Fruit fly (Drosophila melanogaster): Measurements from ENCODE around the gene fid.

fid gene

dm6 chr3R:26014262-26014833 is 44.5 kb downstream of the fid start, which contains the start of gene Kaz-m1 (continued):
- TF ChIP-seq Blimp-1 (GFP tag; optimal IDR thresholded peaks at IDR 0.05), result peak; percentile 57
- TF ChIP-seq pb (GFP tag; optimal IDR thresholded peaks at IDR 0.05), result no peak
- no peak for TF ChIP-seq CG43689 (GFP tag; IDR thresholded peaks at IDR 0.05)
- no peak for TF ChIP-seq tll (GFP tag; optimal IDR thresholded peaks at IDR 0.05)
- no peak for TF ChIP-seq eve (GFP tag; optimal IDR thresholded peaks at IDR 0.05)
- TF ChIP-seq CHES-1-like (GFP tag; optimal IDR thresholded peaks at IDR 0.05), result no peak
- no peak for TF ChIP-seq unc-4 (GFP tag; IDR thresholded peaks at IDR 0.05; ENCODE audit: partially characterized antibody)
- TF ChIP-seq CG8359 (GFP tag; optimal IDR thresholded peaks at IDR 0.05; ENCODE audit: borderline replicate concordance), result no peak
- TF ChIP-seq mam (GFP tag; optimal IDR thresholded peaks at IDR 0.05), result no peak
- no peak for TF ChIP-seq CG7963 (GFP tag; IDR thresholded peaks at IDR 0.05; ENCODE audit: partially characterized antibody)
- no peak for TF ChIP-seq sisA (GFP tag; IDR thresholded peaks at IDR 0.05)
- TF ChIP-seq CG13894 (tag; optimal IDR thresholded peaks at IDR 0.05), result peak; percentile 21
- no peak for TF ChIP-seq NC2β (GFP tag; optimal IDR thresholded peaks at IDR 0.05)
- peak; percentile 79 for TF ChIP-seq CG31441 (GFP tag; IDR thresholded peaks at IDR 0.05)
- no peak for TF ChIP-seq bigmax (GFP tag; optimal IDR thresholded peaks at IDR 0.05)
- TF ChIP-seq en (GFP tag; optimal IDR thresholded peaks at IDR 0.05), result no peak
- no peak for TF ChIP-seq Doc3 (GFP tag; IDR thresholded peaks at IDR 0.05; ENCODE audit: partially characterized antibody)
- TF ChIP-seq NK7.1 (GFP tag; optimal IDR thresholded peaks at IDR 0.05), result no peak
- peak; percentile 20 for TF ChIP-seq Xbp1 (GFP tag; optimal IDR thresholded peaks at IDR 0.05)
- peak; percentile 59 for TF ChIP-seq CG17359 (tag; optimal IDR thresholded peaks at IDR 0.05)
- TF ChIP-seq da (GFP tag; optimal IDR thresholded peaks at IDR 0.05), result no peak
- TF ChIP-seq CG15073 (GFP tag; optimal IDR thresholded peaks at IDR 0.05), result no peak
- TF ChIP-seq z (GFP tag; IDR thresholded peaks at IDR 0.05), result no peak
- no peak for TF ChIP-seq Nf-YA (GFP tag; IDR thresholded peaks at IDR 0.05)
- TF ChIP-seq slp2 (GFP tag; optimal IDR thresholded peaks at IDR 0.05), result no peak
- no peak for TF ChIP-seq gt (GFP tag; IDR thresholded peaks at IDR 0.05)
- TF ChIP-seq Adf1 (GFP tag; IDR thresholded peaks at IDR 0.05), result no peak
- no peak for TF ChIP-seq CG6683 (GFP tag; optimal IDR thresholded peaks at IDR 0.05)
- no peak for TF ChIP-seq NfI (GFP tag; optimal IDR thresholded peaks at IDR 0.05)
- peak; percentile 82 for TF ChIP-seq gem (tag; optimal IDR thresholded peaks at IDR 0.05)
- no peak for TF ChIP-seq CG14860 (GFP tag; IDR thresholded peaks at IDR 0.05; ENCODE audit: partially characterized antibody)
- TF ChIP-seq CG2202 (tag; optimal IDR thresholded peaks at IDR 0.05), result no peak
- TF ChIP-seq CoRest (tag; optimal IDR thresholded peaks at IDR 0.05), result peak; percentile 77
- no peak for TF ChIP-seq CG11085 (GFP tag; IDR thresholded peaks at IDR 0.05)
- no peak for TF ChIP-seq pita (GFP tag; optimal IDR thresholded peaks at IDR 0.05)
- no peak for TF ChIP-seq crp (GFP tag; optimal IDR thresholded peaks at IDR 0.05)
- TF ChIP-seq HLHmδ (GFP tag; optimal IDR thresholded peaks at IDR 0.05), result no peak
- TF ChIP-seq pros (GFP tag; optimal IDR thresholded peaks at IDR 0.05), result no peak
- TF ChIP-seq Dfd (GFP tag; optimal IDR thresholded peaks at IDR 0.05), result no peak
- peak; percentile 1 for TF ChIP-seq CG6765 (GFP tag; optimal IDR thresholded peaks at IDR 0.05)
- peak; percentile 17 for TF ChIP-seq CG18619 (GFP tag; optimal IDR thresholded peaks at IDR 0.05)
- no peak for TF ChIP-seq trh (GFP tag; optimal IDR thresholded peaks at IDR 0.05)
- no peak for TF ChIP-seq jing (GFP tag; optimal IDR thresholded peaks at IDR 0.05)
- peak; percentile 14 for TF ChIP-seq CG3407 (GFP tag; optimal IDR thresholded peaks at IDR 0.05)
- no peak for TF ChIP-seq CG10543 (GFP tag; optimal IDR thresholded peaks at IDR 0.05)
- TF ChIP-seq dan (GFP tag; IDR thresholded peaks at IDR 0.05), result no peak
- no peak for TF ChIP-seq psq (GFP tag; optimal IDR thresholded peaks at IDR 0.05)
- peak; percentile 2 for TF ChIP-seq CG1602 (GFP tag; optimal IDR thresholded peaks at IDR 0.05)
- TF ChIP-seq CG8924 (tag; optimal IDR thresholded peaks at IDR 0.05), result peak; percentile 70
- TF ChIP-seq CG15696 (tag; optimal IDR thresholded peaks at IDR 0.05), result peak; percentile 51
